Fruit fly (Drosophila melanogaster) S2 (cell line): Measurements from ENCODE around the gene KFase.

Source experiments
- CG8478 ChIP-seq: fragments of >200 bp; optimal IDR thresholded peaks from 2 replicates; lab custom pipeline; 2018
- CTCF ChIP-seq, 2 experiments: fragments of >200 bp; optimal IDR thresholded peaks; 2 replicates each; lab custom pipeline; 2018

DNA sequence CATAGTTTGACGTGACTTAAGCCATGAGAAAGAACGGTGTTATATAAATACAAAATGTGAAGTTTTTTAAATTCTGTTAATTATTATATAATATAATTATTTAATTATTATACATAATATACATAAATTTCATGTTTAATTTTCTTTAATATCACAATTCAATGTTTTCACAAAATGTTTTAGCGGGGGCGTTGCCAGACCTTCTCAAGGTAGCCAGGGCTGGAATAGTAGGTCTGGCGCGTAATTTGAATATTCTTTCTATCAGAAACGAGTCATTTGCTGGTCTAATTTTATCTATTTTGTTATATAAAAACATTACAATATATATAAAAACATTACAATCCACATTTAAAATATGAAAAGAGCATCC lies 40.2 kb downstream of the KFase start, which contains the start of gene Acox3:
- no peak for TF ChIP-seq CG8478 (lab: Kevin White, UChicago)
- TF ChIP-seq CTCF (optimal IDR thresholded peaks at IDR 0.05; lab: Kevin White, UChicago), result no peak
